Worm (Caenorhabditis elegans) whole organism, L4 larva: ENCODE results near the gene ugt-8.

Experiments used
- D1046.2 ChIP-seq: fragments of 200-800 bp; sonication (Bioruptor generic); IDR thresholded peaks from 2 replicates; pipeline ENCODE4 v1.3.6; 2022; ENCODE audit warnings: missing genetic modification characterization, missing compliant biosample characterization
- F10B5.3 ChIP-seq: sonication (generic microtip); optimal IDR thresholded peaks from 2 replicates; lab custom pipeline; 2016; ENCODE audit warnings: mild to moderate bottlenecking, missing genetic modification characterization, missing compliant biosample characterization
- F26F4.8 ChIP-seq: fragments of 200-800 bp; sonication (Bioruptor generic); conservative IDR thresholded peaks from 2 replicates; pipeline ENCODE4 v1.3.6; 2022; ENCODE audit warnings: missing genetic modification characterization, missing compliant biosample characterization
- F37D6.2 ChIP-seq: sonication (generic microtip); optimal IDR thresholded peaks from 2 replicates; lab custom pipeline; 2016; ENCODE audit warnings: mild to moderate bottlenecking, missing genetic modification characterization, missing compliant biosample characterization
- F49E8.2 ChIP-seq: sonication (generic microtip); optimal IDR thresholded peaks from 2 replicates; lab custom pipeline; 2016; ENCODE audit warnings: missing compliant biosample characterization, mild to moderate bottlenecking, missing genetic modification characterization, borderline replicate concordance
- T20F7.1 ChIP-seq: fragments of 200-800 bp; sonication (Bioruptor generic); optimal IDR thresholded peaks from 2 replicates; lab custom pipeline; 2018; ENCODE audit warnings: mild to moderate bottlenecking, missing genetic modification characterization, missing compliant biosample characterization
- Y105C5A.15 ChIP-seq: fragments of 200-800 bp; sonication (Bioruptor generic); IDR thresholded peaks from 2 replicates; pipeline ENCODE4 v1.3.6; 2022; ENCODE audit warnings: missing genetic modification characterization, missing compliant biosample characterization
- Y75B8A.6 ChIP-seq: fragments of 200-800 bp; sonication (Bioruptor generic); IDR thresholded peaks from 2 replicates; pipeline ENCODE4 v1.3.6; 2022; ENCODE audit warnings: missing genetic modification reagents, missing genetic modification characterization, missing compliant biosample characterization
- aly-2 ChIP-seq: sonication (generic microtip); optimal IDR thresholded peaks from 2 replicates; lab custom pipeline; 2018; ENCODE audit warnings: missing biosample characterization, missing genetic modification characterization
- arid-1 ChIP-seq: fragments of 200-800 bp; sonication (Bioruptor generic); conservative IDR thresholded peaks from 2 replicates; pipeline ENCODE4 v1.3.6; 2022; ENCODE audit warnings: missing genetic modification reagents, missing genetic modification characterization, missing compliant biosample characterization
- ceh-62 ChIP-seq: sonication (generic microtip); optimal IDR thresholded peaks from 2 replicates; lab custom pipeline; 2017; ENCODE audit warnings: missing biosample characterization, missing genetic modification characterization
- ceh-82 ChIP-seq: sonication (generic microtip); optimal IDR thresholded peaks from 2 replicates; lab custom pipeline; 2017; ENCODE audit warnings: missing biosample characterization, missing genetic modification characterization
- ces-1 ChIP-seq: fragments of 150-350 bp; sonication (generic microtip); optimal IDR thresholded peaks from 4 replicates; lab custom pipeline; 2014; ENCODE audit warnings: missing biosample characterization, missing genetic modification reagents, missing genetic modification characterization
- cey-2 ChIP-seq: sonication (generic microtip); optimal IDR thresholded peaks from 3 replicates; lab custom pipeline; 2017; ENCODE audit warnings: missing genetic modification characterization, mild to moderate bottlenecking, missing compliant biosample characterization, antibody characterized with exemption, borderline replicate concordance; ENCODE audit not compliant: insufficient read depth
- daf-12 ChIP-seq: fragments of 150-350 bp; optimal IDR thresholded peaks from 2 replicates; lab custom pipeline; 2014; ENCODE audit warnings: missing biosample characterization, missing genetic modification reagents, missing genetic modification characterization
- daf-16 ChIP-seq, 3 experiments: sonication (generic microtip); optimal IDR thresholded peaks; 2 replicates each; lab custom pipeline; 2016 to 2017; ENCODE audit warnings: missing genetic modification characterization in 3 of 3, missing genetic modification reagents in 3 of 3, mild to moderate bottlenecking in 2 of 3, missing compliant biosample characterization in 2 of 3, missing biosample characterization in 1 of 3, moderate library complexity in 1 of 3
- daf-8 ChIP-seq: fragments of 200-800 bp; sonication (Bioruptor generic); IDR thresholded peaks from 2 replicates; pipeline ENCODE4 v1.3.6; 2022; ENCODE audit warnings: missing genetic modification characterization, missing compliant biosample characterization
- egl-43 ChIP-seq: fragments of 200-800 bp; sonication (Bioruptor generic); IDR thresholded peaks from 2 replicates; pipeline ENCODE4 v1.3.6; 2022; ENCODE audit warnings: missing genetic modification reagents, missing genetic modification characterization, missing compliant biosample characterization
- gei-8 ChIP-seq: fragments of 200-800 bp; sonication (Bioruptor generic); optimal IDR thresholded peaks from 2 replicates; lab custom pipeline; 2018; ENCODE audit warnings: mild to moderate bottlenecking, missing genetic modification characterization, missing compliant biosample characterization
- hif-1 ChIP-seq, 2 experiments: sonication (generic microtip); optimal IDR thresholded peaks; 2 replicates each; lab custom pipeline; 2016 to 2017; ENCODE audit warnings: missing compliant biosample characterization in 2 of 2, missing genetic modification characterization in 2 of 2, missing genetic modification reagents in 2 of 2, missing genotype in 2 of 2, mild to moderate bottlenecking in 1 of 2
- lin-1 ChIP-seq: fragments of 200-800 bp; sonication (Bioruptor generic); IDR thresholded peaks from 2 replicates; pipeline ENCODE4 v1.3.6; 2022; ENCODE audit warnings: missing genetic modification reagents, missing genetic modification characterization, missing compliant biosample characterization
- lin-15B ChIP-seq: fragments of 150-350 bp; sonication (generic microtip); optimal IDR thresholded peaks from 3 replicates; lab custom pipeline; 2014; ENCODE audit warnings: missing biosample characterization, missing genetic modification characterization
- lir-3 ChIP-seq: sonication (generic microtip); optimal IDR thresholded peaks from 2 replicates; lab custom pipeline; 2016; ENCODE audit warnings: mild to moderate bottlenecking, missing genetic modification characterization, missing compliant biosample characterization
- lsy-2 ChIP-seq, 2 experiments: fragments of 150-350 bp in 1 of 2; sonication (generic microtip) in 1 of 2; optimal IDR thresholded peaks; 2 replicates each; lab custom pipeline; 2014 to 2017; ENCODE audit warnings: missing biosample characterization in 2 of 2, missing genetic modification characterization in 2 of 2
- mdl-1 ChIP-seq, 2 experiments: fragments of 150-350 bp in 1 of 2; sonication (generic microtip) in 1 of 2; optimal IDR thresholded peaks; 2 replicates each; lab custom pipeline; 2014 to 2017; ENCODE audit warnings: missing biosample characterization in 2 of 2, missing genetic modification characterization in 2 of 2
- mdt-29 ChIP-seq: fragments of 200-800 bp; sonication (Bioruptor generic); IDR thresholded peaks from 2 replicates; pipeline ENCODE4 v1.3.6; 2022; ENCODE audit warnings: missing genetic modification reagents, missing genetic modification characterization, missing compliant biosample characterization
- nhr-10 ChIP-seq: fragments of 150-350 bp; optimal IDR thresholded peaks from 2 replicates; lab custom pipeline; 2014; ENCODE audit warnings: missing biosample characterization, missing genetic modification characterization
- nhr-11 ChIP-seq: fragments of 150-350 bp; optimal IDR thresholded peaks from 2 replicates; lab custom pipeline; 2014; ENCODE audit warnings: missing biosample characterization, missing genetic modification characterization
- nhr-237 ChIP-seq: sonication (generic microtip); optimal IDR thresholded peaks from 2 replicates; lab custom pipeline; 2017; ENCODE audit warnings: missing biosample characterization, missing genetic modification characterization
- nhr-48 ChIP-seq: sonication (generic microtip); optimal IDR thresholded peaks from 2 replicates; lab custom pipeline; 2016; ENCODE audit warnings: mild to moderate bottlenecking, missing genetic modification characterization, missing compliant biosample characterization
- rbr-2 ChIP-seq: sonication (generic microtip); optimal IDR thresholded peaks from 2 replicates; lab custom pipeline; 2016; ENCODE audit warnings: missing genotype, missing genetic modification characterization, missing compliant biosample characterization
- set-16 ChIP-seq: fragments of 200-800 bp; sonication (Bioruptor generic); IDR thresholded peaks from 2 replicates; pipeline ENCODE4 v1.3.6; 2022; ENCODE audit warnings: missing genetic modification reagents, missing genetic modification characterization, missing compliant biosample characterization
- snpc-1.2 ChIP-seq: fragments of 200-800 bp; sonication (Bioruptor generic); IDR thresholded peaks from 2 replicates; pipeline ENCODE4 v1.3.6; 2022; ENCODE audit warnings: missing genetic modification reagents, missing genetic modification characterization, missing compliant biosample characterization
- snpc-4 ChIP-seq: fragments of 150-350 bp; optimal IDR thresholded peaks from 2 replicates; lab custom pipeline; 2014; ENCODE audit warnings: missing biosample characterization, missing genetic modification characterization
- spr-1 ChIP-seq: sonication (generic microtip); optimal IDR thresholded peaks from 2 replicates; lab custom pipeline; 2016; ENCODE audit warnings: mild to moderate bottlenecking, missing genetic modification characterization, missing compliant biosample characterization
- spr-3 ChIP-seq: fragments of 200-800 bp; sonication (Bioruptor generic); optimal IDR thresholded peaks from 2 replicates; lab custom pipeline; 2018; ENCODE audit warnings: mild to moderate bottlenecking, missing genetic modification characterization, missing compliant biosample characterization
- unc-39 ChIP-seq: sonication (generic microtip); optimal IDR thresholded peaks from 2 replicates; lab custom pipeline; 2017; ENCODE audit warnings: missing biosample characterization, missing genetic modification characterization
- vab-7 ChIP-seq: fragments of 200-800 bp; sonication (Bioruptor generic); IDR thresholded peaks from 2 replicates; pipeline ENCODE4 v1.3.6; 2022; ENCODE audit warnings: missing genetic modification reagents, missing genetic modification characterization, missing compliant biosample characterization
- zag-1 ChIP-seq: fragments of 150-350 bp; optimal IDR thresholded peaks from 2 replicates; lab custom pipeline; 2014; ENCODE audit warnings: missing biosample characterization, missing genetic modification characterization
- zfp-2 ChIP-seq: sonication (generic microtip); optimal IDR thresholded peaks from 2 replicates; lab custom pipeline; 2016; ENCODE audit warnings: mild to moderate bottlenecking, missing genetic modification characterization, missing compliant biosample characterization

Gene ugt-8

DNA sequence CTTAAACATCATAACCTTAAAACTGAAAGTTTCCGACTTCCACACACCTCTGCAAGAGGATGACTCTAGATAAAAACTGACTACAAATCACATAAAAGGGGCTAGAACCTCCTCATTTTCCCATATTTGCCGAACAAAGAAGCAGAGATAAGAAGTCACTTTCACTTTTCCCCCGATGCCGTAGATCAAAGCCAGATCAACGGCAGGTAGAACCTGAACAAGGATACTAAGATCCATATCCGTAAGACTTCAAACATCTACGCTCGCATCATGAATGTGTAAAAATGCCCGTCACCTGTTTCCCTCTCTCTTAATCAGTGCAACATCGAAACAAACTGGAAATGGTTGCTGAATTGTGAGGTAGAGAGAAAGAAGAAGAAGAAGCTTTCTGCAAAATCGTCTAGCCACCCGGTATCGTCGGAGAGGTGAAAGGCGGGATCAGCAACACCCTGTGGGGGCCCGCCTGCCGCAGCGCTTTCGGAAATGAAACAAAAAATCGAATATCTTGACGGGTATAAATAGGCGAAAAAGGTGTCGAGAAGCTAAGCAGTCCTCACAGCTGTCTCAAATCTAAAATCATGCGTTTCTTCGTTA is 15.0 kb downstream of the ugt-8 start, which contains the start of gene C02E7.6 (continued):
- no peak for TF ChIP-seq Y75B8A.6 (GFP tag; lab: Robert Waterston, UW)
- no peak for TF ChIP-seq arid-1 (GFP tag; lab: Robert Waterston, UW)
- TF ChIP-seq aly-2 (tag; lab: Kevin White, UChicago), result no peak
- TF ChIP-seq snpc-4 (tag; lab: Kevin White, UChicago), result no peak
- no peak for TF ChIP-seq zfp-2 (tag; lab: Kevin White, UChicago)
- no peak for TF ChIP-seq ces-1 (GFP tag; lab: Kevin White, UChicago)
- no peak for TF ChIP-seq F10B5.3
- TF ChIP-seq egl-43 (GFP tag; lab: Robert Waterston, UW), result no peak
- no peak for TF ChIP-seq Y105C5A.15 (GFP tag; lab: Robert Waterston, UW)
- peak; percentile 48 for TF ChIP-seq nhr-10
- TF ChIP-seq zag-1 (tag; lab: Kevin White, UChicago), result no peak
- TF ChIP-seq daf-8, result no peak
- no peak for TF ChIP-seq snpc-1.2 (GFP tag; lab: Robert Waterston, UW)
- TF ChIP-seq spr-1 (tag; lab: Kevin White, UChicago), result peak; percentile 4
- TF ChIP-seq gei-8 (GFP tag; lab: Kevin White, UChicago), result no peak
- TF ChIP-seq T20F7.1, result no peak
- no peak for TF ChIP-seq mdt-29 (GFP tag; lab: Robert Waterston, UW)
- TF ChIP-seq lin-1, result no peak
- no peak for TF ChIP-seq nhr-11
- TF ChIP-seq F49E8.2, result no peak
- TF ChIP-seq ceh-62, result no peak
- TF ChIP-seq unc-39, result no peak
- no peak for TF ChIP-seq lsy-2 (tag; optimal IDR thresholded peaks at IDR 0.05; lab: Kevin White, UChicago)

DNA sequence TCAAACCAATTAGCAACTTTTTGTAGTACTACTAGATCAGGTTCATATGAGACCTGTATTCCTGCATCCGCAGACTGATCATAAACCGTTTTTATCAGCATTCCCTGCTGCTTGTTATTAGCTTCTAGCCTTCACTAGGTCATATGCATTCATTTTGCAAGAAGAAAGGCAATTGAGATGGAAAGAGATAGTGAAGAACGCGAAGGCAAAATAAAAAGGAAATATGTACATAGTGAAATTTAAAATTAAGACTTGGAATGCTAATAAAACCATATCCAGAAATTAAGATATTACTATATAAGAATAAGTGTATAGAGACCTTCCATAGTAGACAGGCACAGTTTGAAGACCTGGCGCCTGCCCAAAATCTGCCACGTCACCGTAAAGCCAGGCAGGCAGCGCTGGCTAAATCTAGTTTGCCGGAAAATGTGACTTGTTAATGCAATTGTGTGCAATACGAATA is 17.0 kb downstream of the ugt-8 start, which contains the start of the genes C02E7.8 and srh-23:
TSS of gene C02E7.8 (minus strand) at position 101 of the 463 bp plus-strand sequence.
TSS of gene srh-23 (plus strand) at position 413 of the 463 bp plus-strand sequence.
- TF ChIP-seq lin-1, result no peak
- TF ChIP-seq spr-3, result no peak
- TF ChIP-seq rbr-2 (tag; lab: Kevin White, UChicago), result no peak
- no peak for TF ChIP-seq lir-3 (tag; lab: Kevin White, UChicago)
- no peak for TF ChIP-seq cey-2 (tag; lab: Kevin White, UChicago)
- TF ChIP-seq vab-7, result no peak
- no peak for TF ChIP-seq mdl-1 (tag; optimal IDR thresholded peaks at IDR 0.05; lab: Kevin White, UChicago)
- TF ChIP-seq nhr-237 (tag; lab: Kevin White, UChicago), result no peak
- TF ChIP-seq nhr-48 (tag; lab: Kevin White, UChicago), result no peak
- no peak for TF ChIP-seq daf-16 (GFP tag; optimal IDR thresholded peaks at IDR 0.05; lab: Kevin White, UChicago)
- no peak for TF ChIP-seq daf-16 (tag; optimal IDR thresholded peaks at IDR 0.05; lab: Kevin White, UChicago)
- TF ChIP-seq lin-15B (tag; lab: Kevin White, UChicago), result no peak
- TF ChIP-seq hif-1 (tag; optimal IDR thresholded peaks at IDR 0.05; lab: Kevin White, UChicago), result no peak
- no peak for TF ChIP-seq set-16
- no peak for TF ChIP-seq F26F4.8
- TF ChIP-seq D1046.2 (GFP tag; lab: Robert Waterston, UW), result no peak
- no peak for TF ChIP-seq F37D6.2 (tag; lab: Kevin White, UChicago)
- no peak for TF ChIP-seq daf-12 (tag; lab: Kevin White, UChicago)
- TF ChIP-seq ceh-82 (tag; lab: Kevin White, UChicago), result no peak
- TF ChIP-seq, all 104 proteins: peak for 0
